Fruit fly (Drosophila melanogaster) whole organism, pupa: ENCODE results near the gene Trim9.

Source experiments
- CG13204 ChIP-seq: fragments of 200-800 bp; sonication (Bioruptor generic); optimal IDR thresholded peaks from 2 replicates; lab custom pipeline; 2018; ENCODE audit warnings: missing biosample characterization, mild to moderate bottlenecking, missing genetic modification characterization, moderate library complexity
- CG15710 ChIP-seq: fragments of 200-800 bp; sonication (Bioruptor generic); optimal IDR thresholded peaks from 2 replicates; lab custom pipeline; 2018; ENCODE audit warnings: missing biosample characterization, mild to moderate bottlenecking, missing genetic modification characterization, moderate library complexity
- CG17806 ChIP-seq: fragments of 200-800 bp; sonication (Bioruptor generic); optimal IDR thresholded peaks from 2 replicates; lab custom pipeline; 2018; ENCODE audit warnings: missing biosample characterization, mild to moderate bottlenecking, missing genetic modification characterization, moderate library complexity
- CG34367 ChIP-seq: fragments of 200-800 bp; sonication (Bioruptor generic); optimal IDR thresholded peaks from 2 replicates; lab custom pipeline; 2018; ENCODE audit warnings: missing biosample characterization, mild to moderate bottlenecking, missing genetic modification characterization
- CG4496 ChIP-seq: fragments of 200-800 bp; sonication (Bioruptor generic); IDR thresholded peaks from 3 replicates; pipeline ENCODE4 v1.3.6; 2022; ENCODE audit warnings: missing biosample characterization, missing genetic modification characterization
- D1 ChIP-seq: fragments of 200-800 bp; sonication (Bioruptor generic); optimal IDR thresholded peaks from 2 replicates; lab custom pipeline; 2018; ENCODE audit warnings: missing biosample characterization, mild to moderate bottlenecking, missing genetic modification characterization, moderate library complexity
- EcR ChIP-seq: fragments of 200-800 bp; sonication (Bioruptor generic); optimal IDR thresholded peaks from 3 replicates; lab custom pipeline; 2019; ENCODE audit warnings: missing biosample characterization, missing genetic modification characterization, mild to moderate bottlenecking, moderate library complexity, missing genetic modification reagents
- Ets98B ChIP-seq: fragments of 200-800 bp; sonication (Bioruptor generic); IDR thresholded peaks from 2 replicates; pipeline ENCODE4 v1.3.6; 2022; ENCODE audit warnings: missing biosample characterization, missing genetic modification characterization
- Pif1A ChIP-seq: fragments of 200-800 bp; sonication (Bioruptor generic); optimal IDR thresholded peaks from 3 replicates; lab custom pipeline; 2016; ENCODE audit warnings: missing biosample characterization, missing genetic modification characterization
- Pif1B ChIP-seq: fragments of 200-800 bp; sonication (Bioruptor generic); optimal IDR thresholded peaks from 3 replicates; lab custom pipeline; 2016; ENCODE audit warnings: missing biosample characterization, missing genetic modification characterization
- rn ChIP-seq: fragments of 200-800 bp; sonication (Bioruptor generic); IDR thresholded peaks from 2 replicates; pipeline ENCODE4 v1.3.6; 2022; ENCODE audit warnings: missing biosample characterization, missing genetic modification characterization

dm6 chr2L:10553692-10554091 lies 9.0 kb downstream of the Trim9 start:
- TF ChIP-seq EcR: no peak
- TF ChIP-seq CG34367: no peak
- no peak for TF ChIP-seq Ets98B
- TF ChIP-seq CG17806 (tag; lab: Kevin White, UChicago): no peak
- no peak for TF ChIP-seq CG15710
- no peak for TF ChIP-seq Pif1A (GFP tag; lab: Kevin White, UChicago)
- TF ChIP-seq rn (GFP tag; lab: Robert Waterston, UW): no peak
- no peak for TF ChIP-seq CG4496 (GFP tag; lab: Robert Waterston, UW)
- no peak for TF ChIP-seq D1 (tag; lab: Kevin White, UChicago)
- TF ChIP-seq Pif1B (GFP tag; lab: Kevin White, UChicago): no peak
- no peak for TF ChIP-seq CG13204 (GFP tag; lab: Kevin White, UChicago)
